Fruit fly (Drosophila melanogaster) whole organism, embryonic: ENCODE measurements around the gene CycC.
A peak's percentile ranks its signal among the peaks of the same experiment; 100 is the strongest.

ENCODE experiments used
- Atf3 ChIP-seq: fragments of 200-800 bp; sonication (Bioruptor generic); optimal IDR thresholded peaks from 3 replicates; lab custom pipeline; 2016; ENCODE audit warnings: missing biosample characterization, missing genetic modification characterization
- B-H2 ChIP-seq: fragments of 200-800 bp; sonication (Bioruptor generic); optimal IDR thresholded peaks from 2 replicates; lab custom pipeline; 2018; ENCODE audit warnings: missing biosample characterization, mild to moderate bottlenecking, missing genetic modification characterization
- BEAF-32 ChIP-seq: fragments of 200-800 bp; sonication (Bioruptor generic); optimal IDR thresholded peaks from 3 replicates; lab custom pipeline; 2017; ENCODE audit warnings: missing biosample characterization, missing genetic modification characterization, mild to moderate bottlenecking, moderate library complexity, missing genetic modification reagents
- CG10462 ChIP-seq: fragments of 200-800 bp; sonication (Bioruptor generic); optimal IDR thresholded peaks from 2 replicates; lab custom pipeline; 2016; ENCODE audit warnings: missing biosample characterization, missing genetic modification characterization
- CG10565 ChIP-seq: fragments of 200-800 bp; sonication (Bioruptor generic); optimal IDR thresholded peaks from 3 replicates; lab custom pipeline; 2016; ENCODE audit warnings: missing biosample characterization, mild to moderate bottlenecking, missing genetic modification characterization
- CG12219 ChIP-seq: fragments of 200-800 bp; sonication (Bioruptor generic); optimal IDR thresholded peaks from 3 replicates; lab custom pipeline; 2018; ENCODE audit warnings: missing biosample characterization, mild to moderate bottlenecking, missing genetic modification characterization
- CG12299 ChIP-seq: fragments of 200-800 bp; sonication (Bioruptor generic); optimal IDR thresholded peaks from 2 replicates; lab custom pipeline; 2018; ENCODE audit warnings: missing biosample characterization, mild to moderate bottlenecking, missing genetic modification characterization
- CG12942 ChIP-seq: fragments of 200-800 bp; sonication (Bioruptor generic); optimal IDR thresholded peaks from 3 replicates; lab custom pipeline; 2016; ENCODE audit warnings: missing biosample characterization, missing genetic modification characterization
- CG13775 ChIP-seq: fragments of 200-800 bp; sonication (Bioruptor generic); optimal IDR thresholded peaks from 3 replicates; lab custom pipeline; 2017; ENCODE audit warnings: missing biosample characterization, mild to moderate bottlenecking, missing genetic modification characterization
- CG1603 ChIP-seq: fragments of 200-800 bp; sonication (Bioruptor generic); optimal IDR thresholded peaks from 2 replicates; lab custom pipeline; 2019; ENCODE audit warnings: missing biosample characterization, mild to moderate bottlenecking, missing genetic modification characterization, moderate library complexity
- CG17385 ChIP-seq: fragments of 200-800 bp; sonication (Bioruptor generic); optimal IDR thresholded peaks from 3 replicates; lab custom pipeline; 2018; ENCODE audit warnings: missing biosample characterization, mild to moderate bottlenecking, missing genetic modification characterization
- CG18764 ChIP-seq: fragments of 200-800 bp; sonication (Bioruptor generic); optimal IDR thresholded peaks from 3 replicates; lab custom pipeline; 2016; ENCODE audit warnings: missing biosample characterization, missing genetic modification characterization
- CG2712 ChIP-seq: fragments of 200-800 bp; optimal IDR thresholded peaks from 3 replicates; lab custom pipeline; 2019; ENCODE audit warnings: missing biosample characterization, mild to moderate bottlenecking, missing genetic modification characterization, moderate library complexity
- CG32532 ChIP-seq: fragments of 200-800 bp; sonication (Bioruptor generic); IDR thresholded peaks from 2 replicates; pipeline ENCODE4 v1.3.6; 2022; ENCODE audit warnings: missing biosample characterization, missing genetic modification characterization
- CG32772 ChIP-seq: fragments of 200-800 bp; sonication (Bioruptor generic); IDR thresholded peaks from 2 replicates; pipeline ENCODE4 v1.3.6; 2022; ENCODE audit warnings: missing biosample characterization, missing genetic modification characterization
- CG4404 ChIP-seq: fragments of 200-800 bp; sonication (Bioruptor generic); IDR thresholded peaks from 2 replicates; pipeline ENCODE4 v1.3.6; 2022; ENCODE audit warnings: missing biosample characterization, missing genetic modification characterization
- CG4854 ChIP-seq: fragments of 200-800 bp; sonication (Bioruptor generic); optimal IDR thresholded peaks from 2 replicates; lab custom pipeline; 2016; ENCODE audit warnings: missing biosample characterization, missing genetic modification characterization, inconsistent platforms
- CG5180 ChIP-seq: fragments of 200-800 bp; sonication (Bioruptor generic); optimal IDR thresholded peaks from 3 replicates; lab custom pipeline; 2017; ENCODE audit warnings: missing biosample characterization, missing genetic modification characterization, mild to moderate bottlenecking, moderate library complexity, missing genetic modification reagents
- CG7928 ChIP-seq: fragments of 200-800 bp; sonication (Bioruptor generic); optimal IDR thresholded peaks from 2 replicates; lab custom pipeline; 2017; ENCODE audit warnings: missing biosample characterization, mild to moderate bottlenecking, missing genetic modification characterization
- Drgx ChIP-seq: fragments of 200-800 bp; sonication (Bioruptor generic); IDR thresholded peaks from 2 replicates; pipeline ENCODE4 v1.3.6; 2022; ENCODE audit warnings: missing biosample characterization, missing genetic modification characterization
- Eip74EF ChIP-seq, 2 experiments: fragments of 200-800 bp in 1 of 2; fragments of >200 bp in 1 of 2; sonication (Bioruptor generic) in 1 of 2; optimal IDR thresholded peaks; 2 replicates each; lab custom pipeline; 2017 to 2019; ENCODE audit warnings: missing biosample characterization in 2 of 2, missing genetic modification characterization in 2 of 2, mild to moderate bottlenecking in 1 of 2, moderate library complexity in 1 of 2
- Elba2 ChIP-seq: fragments of 200-800 bp; sonication (Bioruptor generic); optimal IDR thresholded peaks from 3 replicates; lab custom pipeline; 2016; ENCODE audit warnings: missing biosample characterization, missing genetic modification characterization
- Ets97D ChIP-seq: fragments of 200-800 bp; sonication (Bioruptor generic); optimal IDR thresholded peaks from 3 replicates; lab custom pipeline; 2016; ENCODE audit warnings: missing biosample characterization, missing genetic modification characterization
- Gsc ChIP-seq: fragments of 200-800 bp; sonication (Bioruptor generic); IDR thresholded peaks from 2 replicates; pipeline ENCODE4 v1.3.6; 2022; ENCODE audit warnings: missing biosample characterization, missing genetic modification characterization
- Max ChIP-seq: fragments of 200-800 bp; sonication (Bioruptor generic); optimal IDR thresholded peaks from 2 replicates; lab custom pipeline; 2016; ENCODE audit warnings: missing biosample characterization, mild to moderate bottlenecking, missing genetic modification characterization
- Myb ChIP-seq: fragments of 200-800 bp; sonication (Bioruptor generic); optimal IDR thresholded peaks from 2 replicates; lab custom pipeline; 2016; ENCODE audit warnings: missing biosample characterization, missing genetic modification characterization
- NK7.1 ChIP-seq: fragments of 200-800 bp; sonication (Bioruptor generic); optimal IDR thresholded peaks from 3 replicates; lab custom pipeline; 2016; ENCODE audit warnings: missing biosample characterization, missing genetic modification characterization
- Rfx ChIP-seq: fragments of 200-800 bp; sonication (Bioruptor generic); IDR thresholded peaks from 2 replicates; pipeline ENCODE4 v1.3.6; 2022; ENCODE audit warnings: missing biosample characterization, missing genetic modification characterization
- Six4 ChIP-seq: fragments of 200-800 bp; sonication (Bioruptor generic); optimal IDR thresholded peaks from 2 replicates; lab custom pipeline; 2016; ENCODE audit warnings: missing biosample characterization, missing genetic modification characterization
- amos ChIP-seq: fragments of 200-800 bp; sonication (Bioruptor generic); IDR thresholded peaks from 2 replicates; pipeline ENCODE4 v1.3.6; 2022; ENCODE audit warnings: missing biosample characterization, missing genetic modification characterization; ENCODE audit not compliant: partially characterized antibody
- chif ChIP-seq, 2 experiments: fragments of 200-800 bp; sonication (Bioruptor generic); optimal IDR thresholded peaks; 3 replicates each; lab custom pipeline; 2016; ENCODE audit warnings: missing biosample characterization in 2 of 2, missing genetic modification characterization in 2 of 2
- croc ChIP-seq: fragments of 200-800 bp; sonication (Bioruptor generic); conservative IDR thresholded peaks from 3 replicates; pipeline ENCODE4 v1.3.6; 2022; ENCODE audit warnings: missing biosample characterization, missing genetic modification characterization
- crp ChIP-seq, 2 experiments: fragments of 200-800 bp; sonication (Bioruptor generic); optimal IDR thresholded peaks; 2 replicates in 1 of 2; 3 replicates in 1 of 2; lab custom pipeline; 2017; ENCODE audit warnings: missing biosample characterization in 2 of 2, missing genetic modification characterization in 2 of 2, mild to moderate bottlenecking in 1 of 2, moderate library complexity in 1 of 2
- cwo ChIP-seq: fragments of 200-800 bp; sonication (Bioruptor generic); optimal IDR thresholded peaks from 3 replicates; lab custom pipeline; 2017; ENCODE audit warnings: missing biosample characterization, missing genetic modification characterization, mild to moderate bottlenecking, moderate library complexity, missing genetic modification reagents
- emc ChIP-seq: fragments of 200-800 bp; sonication (Bioruptor generic); optimal IDR thresholded peaks from 2 replicates; lab custom pipeline; 2016; ENCODE audit warnings: missing biosample characterization, missing genetic modification characterization
- gem ChIP-seq: fragments of 200-800 bp; sonication (Bioruptor generic); optimal IDR thresholded peaks from 2 replicates; lab custom pipeline; 2019; ENCODE audit warnings: missing biosample characterization, mild to moderate bottlenecking, missing genetic modification characterization, moderate library complexity
- gro ChIP-seq: fragments of 200-800 bp; sonication (Bioruptor generic); optimal IDR thresholded peaks from 2 replicates; lab custom pipeline; 2016; ENCODE audit warnings: missing biosample characterization, missing genetic modification characterization
- luna ChIP-seq: fragments of 200-800 bp; sonication (Bioruptor generic); optimal IDR thresholded peaks from 2 replicates; lab custom pipeline; 2016; ENCODE audit warnings: missing biosample characterization, missing genetic modification characterization
- nmo ChIP-seq: fragments of 200-800 bp; sonication (Bioruptor generic); optimal IDR thresholded peaks from 2 replicates; lab custom pipeline; 2018; ENCODE audit warnings: missing biosample characterization, mild to moderate bottlenecking, missing genetic modification characterization, moderate library complexity
- pita ChIP-seq: fragments of 200-800 bp; sonication (Bioruptor generic); optimal IDR thresholded peaks from 2 replicates; lab custom pipeline; 2017; ENCODE audit warnings: missing biosample characterization, mild to moderate bottlenecking, missing genetic modification characterization
- pnt ChIP-seq: fragments of 200-800 bp; sonication (Bioruptor generic); optimal IDR thresholded peaks from 3 replicates; lab custom pipeline; 2016; ENCODE audit warnings: missing biosample characterization, missing genetic modification characterization
- psq ChIP-seq: fragments of 200-800 bp; sonication (Bioruptor generic); optimal IDR thresholded peaks from 2 replicates; lab custom pipeline; 2017; ENCODE audit warnings: missing biosample characterization, missing genetic modification characterization
- sisA ChIP-seq: fragments of 200-800 bp; sonication (Bioruptor generic); IDR thresholded peaks from 2 replicates; pipeline ENCODE4 v1.3.6; 2022; ENCODE audit warnings: missing biosample characterization, missing genetic modification characterization
- ssp ChIP-seq: fragments of 200-800 bp; sonication (Bioruptor generic); IDR thresholded peaks from 2 replicates; pipeline ENCODE4 v1.3.6; 2022; ENCODE audit warnings: missing biosample characterization, missing genetic modification characterization
- tap ChIP-seq: fragments of 200-800 bp; optimal IDR thresholded peaks from 3 replicates; lab custom pipeline; 2019; ENCODE audit warnings: missing biosample characterization, mild to moderate bottlenecking, missing genetic modification characterization, moderate library complexity
- tin ChIP-seq: fragments of 200-800 bp; sonication (Bioruptor generic); optimal IDR thresholded peaks from 3 replicates; lab custom pipeline; 2016; ENCODE audit warnings: missing biosample characterization, missing genetic modification characterization
- trem ChIP-seq: fragments of 200-800 bp; optimal IDR thresholded peaks from 3 replicates; lab custom pipeline; 2019; ENCODE audit warnings: missing biosample characterization, mild to moderate bottlenecking, missing genetic modification characterization, moderate library complexity
- vnd ChIP-seq: fragments of 200-800 bp; sonication (Bioruptor generic); IDR thresholded peaks from 3 replicates; pipeline ENCODE4 v1.3.6; 2022; ENCODE audit warnings: missing biosample characterization, missing genetic modification characterization; ENCODE audit not compliant: partially characterized antibody
- zf30C ChIP-seq: fragments of 200-800 bp; sonication (Bioruptor generic); optimal IDR thresholded peaks from 3 replicates; lab custom pipeline; 2018; ENCODE audit warnings: missing biosample characterization, mild to moderate bottlenecking, missing genetic modification characterization
- zfh1 ChIP-seq: fragments of 200-800 bp; sonication (Bioruptor generic); IDR thresholded peaks from 3 replicates; pipeline ENCODE4 v1.3.6; 2022; ENCODE audit warnings: missing biosample characterization, missing genetic modification characterization

CycC gene

DNA sequence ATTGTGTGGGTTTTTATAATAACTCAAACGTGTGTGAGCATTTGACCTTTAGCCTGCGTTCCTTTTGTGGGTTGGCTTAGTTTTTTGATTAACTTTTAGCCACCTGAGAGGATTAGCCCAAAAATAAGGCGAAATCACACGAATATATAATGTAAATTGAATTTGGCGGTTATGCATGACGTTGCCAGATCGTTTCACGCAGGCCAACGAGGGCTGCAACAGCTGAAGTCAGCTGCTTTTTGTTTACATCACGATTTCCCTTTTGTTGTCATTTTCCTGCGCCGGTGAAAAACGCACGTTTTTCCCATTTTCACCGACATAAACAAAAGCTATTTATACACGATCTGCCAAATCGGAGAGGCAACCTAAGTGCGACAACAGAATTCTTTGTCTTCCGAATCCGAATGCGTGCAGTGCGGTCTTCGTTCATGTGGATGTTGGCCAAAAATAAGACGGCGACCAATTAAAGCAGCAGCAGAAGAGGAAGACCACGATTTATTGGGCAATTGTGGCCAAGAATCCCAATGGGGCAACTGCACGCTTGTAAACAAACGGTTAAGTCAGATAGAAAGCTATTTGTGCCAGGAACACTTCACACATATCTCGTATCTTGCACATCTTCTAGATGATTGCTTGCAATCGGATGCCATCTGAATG, 10.7 kb downstream of the CycC start, which contains the start of gene CG3631:
TSS of gene CG3631 (plus strand) at position 251 of the 657 bp plus-strand sequence.
- TF ChIP-seq psq (GFP tag; lab: Kevin White, UChicago) (peak; percentile 74), amos (GFP tag; lab: Robert Waterston, UW) (peak; percentile 41; the same call in 1 of the 2 replicates), cwo (peak; percentile 33), vnd (GFP tag; lab: Robert Waterston, UW) (no peak), CG12219 (no peak), CG18764 (GFP tag; lab: Kevin White, UChicago) (no peak), NK7.1 (no peak), sisA (GFP tag; lab: Robert Waterston, UW) (no peak), CG12942 (GFP tag; lab: Kevin White, UChicago) (no peak), zfh1 (GFP tag; lab: Robert Waterston, UW) (no peak), Six4 (GFP tag; lab: Kevin White, UChicago) (no peak), Max (peak; percentile 53), B-H2 (GFP tag; lab: Kevin White, UChicago) (no peak), pita (GFP tag; lab: Kevin White, UChicago) (no peak), CG13775 (GFP tag; lab: Kevin White, UChicago) (no peak), CG7928 (peak; percentile 96), CG32772 (no peak), gro (GFP tag; lab: Kevin White, UChicago) (no peak), tin (GFP tag; lab: Kevin White, UChicago) (no peak), pnt (GFP tag; lab: Kevin White, UChicago) (no peak), Gsc (GFP tag; lab: Robert Waterston, UW) (no peak), gem (no peak), Atf3 (no peak), Eip74EF (GFP tag; optimal IDR thresholded peaks at IDR 0.05; lab: Kevin White, UChicago) (no peak), CG1603 (tag; lab: Kevin White, UChicago) (peak; percentile 50), chif (GFP tag; optimal IDR thresholded peaks at IDR 0.05; lab: Kevin White, UChicago) (no peak), trem (tag; lab: Kevin White, UChicago) (peak; percentile 32), CG10462 (no peak), Elba2 (peak; percentile 38), Ets97D (GFP tag; lab: Kevin White, UChicago) (peak; percentile 29), CG2712 (tag; lab: Kevin White, UChicago) (no peak), BEAF-32 (GFP tag; lab: Kevin White, UChicago) (peak; percentile 25), tap (tag; lab: Kevin White, UChicago) (no peak), crp (GFP tag; optimal IDR thresholded peaks at IDR 0.05; lab: Kevin White, UChicago) (peak; percentile 88 to 97), croc (GFP tag; lab: Robert Waterston, UW) (no peak), ssp (GFP tag; lab: Robert Waterston, UW) (no peak), CG12299 (tag; lab: Kevin White, UChicago) (no peak), nmo (GFP tag; lab: Kevin White, UChicago) (peak; percentile 10), emc (GFP tag; lab: Kevin White, UChicago) (no peak), CG4404 (GFP tag; lab: Robert Waterston, UW) (no peak), CG32532 (GFP tag; lab: Robert Waterston, UW) (no peak), CG10565 (no peak), CG5180 (GFP tag; lab: Kevin White, UChicago) (no peak), luna (no peak), Rfx (GFP tag; lab: Robert Waterston, UW) (no peak), zf30C (GFP tag; lab: Kevin White, UChicago) (peak; percentile 39), Myb (GFP tag; lab: Kevin White, UChicago) (peak; percentile 64), CG17385 (peak; percentile 81), CG4854 (GFP tag; lab: Kevin White, UChicago) (no peak), Drgx (GFP tag; lab: Robert Waterston, UW) (0 out of 2 replicates have a peak, but pooled peaks have one; percentile 16)
